Fruit fly (Drosophila melanogaster) whole organism, embryonic: ENCODE measurements around the gene CG2278.

Source experiments
- CG10321 ChIP-seq: fragments of 200-800 bp; sonication (Bioruptor generic); IDR thresholded peaks from 2 replicates; pipeline ENCODE4 v1.3.6; 2022; ENCODE audit warnings: missing biosample characterization, missing genetic modification characterization
- CG11695 ChIP-seq: fragments of 200-800 bp; sonication (Bioruptor generic); IDR thresholded peaks from 3 replicates; pipeline ENCODE4 v1.3.6; 2022; ENCODE audit warnings: missing biosample characterization, missing genetic modification characterization
- CG12659 ChIP-seq: fragments of 200-800 bp; sonication (Bioruptor generic); optimal IDR thresholded peaks from 3 replicates; lab custom pipeline; 2017; ENCODE audit warnings: mild to moderate bottlenecking, missing biosample characterization, missing genetic modification reagents, missing genetic modification characterization
- CG12744 ChIP-seq: fragments of 200-800 bp; sonication (Bioruptor generic); optimal IDR thresholded peaks from 2 replicates; lab custom pipeline; 2016; ENCODE audit warnings: missing biosample characterization, missing genetic modification characterization
- CG12942 ChIP-seq: fragments of 200-800 bp; sonication (Bioruptor generic); optimal IDR thresholded peaks from 3 replicates; lab custom pipeline; 2016; ENCODE audit warnings: missing biosample characterization, missing genetic modification characterization
- CG14667 ChIP-seq: fragments of 200-800 bp; sonication (Bioruptor generic); IDR thresholded peaks from 2 replicates; pipeline ENCODE4 v1.3.6; 2022; ENCODE audit warnings: missing biosample characterization, missing genetic modification characterization
- CG15514 ChIP-seq: fragments of 200-800 bp; sonication (Bioruptor generic); optimal IDR thresholded peaks from 3 replicates; lab custom pipeline; 2017; ENCODE audit warnings: missing biosample characterization, missing genetic modification characterization, mild to moderate bottlenecking, moderate library complexity, missing genetic modification reagents
- CG17328 ChIP-seq: fragments of 200-800 bp; sonication (Bioruptor generic); IDR thresholded peaks from 2 replicates; pipeline ENCODE4 v1.3.6; 2022; ENCODE audit warnings: missing biosample characterization, missing genetic modification characterization
- CG17359 ChIP-seq: fragments of 200-800 bp; sonication (Bioruptor generic); optimal IDR thresholded peaks from 3 replicates; lab custom pipeline; 2018; ENCODE audit warnings: missing biosample characterization, mild to moderate bottlenecking, missing genetic modification characterization, moderate library complexity
- CG17802 ChIP-seq: fragments of 200-800 bp; sonication (Bioruptor generic); optimal IDR thresholded peaks from 2 replicates; lab custom pipeline; 2018; ENCODE audit warnings: missing biosample characterization, mild to moderate bottlenecking, missing genetic modification characterization, moderate library complexity
- CG3726 ChIP-seq: fragments of 200-800 bp; sonication (Bioruptor generic); IDR thresholded peaks from 3 replicates; pipeline ENCODE4, ENCODE4 v1.3.6; 2022; ENCODE audit warnings: missing biosample characterization, missing genetic modification characterization
- CG43689 ChIP-seq: fragments of 200-800 bp; sonication (Bioruptor generic); IDR thresholded peaks from 2 replicates; pipeline ENCODE4 v1.3.6; 2022; ENCODE audit warnings: missing biosample characterization, missing genetic modification characterization
- CG4820 ChIP-seq: fragments of 200-800 bp; sonication (Bioruptor generic); optimal IDR thresholded peaks from 3 replicates; lab custom pipeline; 2016; ENCODE audit warnings: missing biosample characterization, missing genetic modification characterization
- CG4854 ChIP-seq: fragments of 200-800 bp; sonication (Bioruptor generic); optimal IDR thresholded peaks from 2 replicates; lab custom pipeline; 2016; ENCODE audit warnings: missing biosample characterization, missing genetic modification characterization, inconsistent platforms
- CG7987 ChIP-seq: fragments of 200-800 bp; sonication (Bioruptor generic); optimal IDR thresholded peaks from 2 replicates; lab custom pipeline; 2018; ENCODE audit warnings: missing biosample characterization, mild to moderate bottlenecking, missing genetic modification characterization, moderate library complexity
- CG8359 ChIP-seq: fragments of 200-800 bp; sonication (Bioruptor generic); optimal IDR thresholded peaks from 2 replicates; lab custom pipeline; 2017; ENCODE audit warnings: missing biosample characterization, mild to moderate bottlenecking, missing genetic modification characterization, borderline replicate concordance
- CG9727 ChIP-seq: fragments of 200-800 bp; sonication (Bioruptor generic); optimal IDR thresholded peaks from 3 replicates; lab custom pipeline; 2017; ENCODE audit warnings: missing biosample characterization, mild to moderate bottlenecking, missing genetic modification characterization
- CG9797 ChIP-seq: fragments of 200-800 bp; sonication (Bioruptor generic); optimal IDR thresholded peaks from 3 replicates; lab custom pipeline; 2018; ENCODE audit warnings: missing biosample characterization, mild to moderate bottlenecking, missing genetic modification characterization
- CG9876 ChIP-seq: fragments of 200-800 bp; sonication (Bioruptor generic); optimal IDR thresholded peaks from 2 replicates; lab custom pipeline; 2016; ENCODE audit warnings: missing biosample characterization, missing genetic modification characterization
- Chrac-16 ChIP-seq: fragments of 200-800 bp; sonication (Bioruptor generic); optimal IDR thresholded peaks from 3 replicates; lab custom pipeline; 2016; ENCODE audit warnings: missing biosample characterization, missing genetic modification characterization
- ERR ChIP-seq: fragments of 200-800 bp; sonication (Bioruptor generic); optimal IDR thresholded peaks from 2 replicates; lab custom pipeline; 2016; ENCODE audit warnings: missing biosample characterization, missing genetic modification characterization
- Fer2 ChIP-seq: fragments of 200-800 bp; sonication (Bioruptor generic); optimal IDR thresholded peaks from 2 replicates; lab custom pipeline; 2018; ENCODE audit warnings: missing biosample characterization, mild to moderate bottlenecking, missing genetic modification characterization, moderate library complexity
- Gug ChIP-seq: fragments of 200-800 bp; sonication (Bioruptor generic); IDR thresholded peaks from 4 replicates; pipeline ENCODE4 v1.3.6; 2022; ENCODE audit warnings: missing biosample characterization, missing genetic modification characterization
- HLH54F ChIP-seq: fragments of 200-800 bp; sonication (Bioruptor generic); optimal IDR thresholded peaks from 3 replicates; lab custom pipeline; 2016; ENCODE audit warnings: missing biosample characterization, missing genetic modification characterization
- Hr39 ChIP-seq: fragments of >200 bp; optimal IDR thresholded peaks from 2 replicates; lab custom pipeline; 2017
- MBD-R2 ChIP-seq: fragments of 200-800 bp; sonication (Bioruptor generic); IDR thresholded peaks from 2 replicates; pipeline ENCODE4 v1.3.6; 2022; ENCODE audit warnings: missing biosample characterization, missing genetic modification characterization
- MTF-1 ChIP-seq: fragments of 200-800 bp; sonication (Bioruptor generic); optimal IDR thresholded peaks from 2 replicates; lab custom pipeline; 2018; ENCODE audit warnings: missing biosample characterization, mild to moderate bottlenecking, missing genetic modification characterization, borderline replicate concordance
- Rfx ChIP-seq: fragments of 200-800 bp; sonication (Bioruptor generic); IDR thresholded peaks from 2 replicates; pipeline ENCODE4 v1.3.6; 2022; ENCODE audit warnings: missing biosample characterization, missing genetic modification characterization
- aop ChIP-seq: fragments of 200-800 bp; sonication (Bioruptor generic); IDR thresholded peaks from 2 replicates; pipeline ENCODE4 v1.3.6; 2022; ENCODE audit warnings: missing biosample characterization, missing genetic modification characterization
- bcd ChIP-seq: fragments of 200-800 bp; sonication (Bioruptor generic); optimal IDR thresholded peaks from 2 replicates; lab custom pipeline; 2017; ENCODE audit warnings: missing biosample characterization, mild to moderate bottlenecking, missing genetic modification characterization
- cas ChIP-seq: fragments of 200-800 bp; sonication (Bioruptor generic); IDR thresholded peaks from 2 replicates; pipeline ENCODE4 v1.3.6; 2022; ENCODE audit warnings: missing biosample characterization, missing genetic modification characterization
- ci ChIP-seq: fragments of 200-800 bp; sonication (Bioruptor generic); IDR thresholded peaks from 3 replicates; pipeline ENCODE4 v1.3.6; 2022; ENCODE audit warnings: missing biosample characterization, missing genetic modification characterization
- crol ChIP-seq: fragments of 200-800 bp; sonication (Bioruptor generic); IDR thresholded peaks from 2 replicates; pipeline ENCODE4 v1.3.6; 2022; ENCODE audit warnings: missing biosample characterization, missing genetic modification characterization
- dm ChIP-seq: fragments of 200-800 bp; sonication (Bioruptor generic); optimal IDR thresholded peaks from 3 replicates; lab custom pipeline; 2016; ENCODE audit warnings: missing biosample characterization, missing genetic modification characterization
- en ChIP-seq: fragments of 200-800 bp; sonication (Bioruptor generic); optimal IDR thresholded peaks from 2 replicates; lab custom pipeline; 2016; ENCODE audit warnings: missing biosample characterization, missing genetic modification characterization
- ewg ChIP-seq: fragments of 200-800 bp; sonication (Bioruptor generic); optimal IDR thresholded peaks from 3 replicates; lab custom pipeline; 2017; ENCODE audit warnings: mild to moderate bottlenecking, missing biosample characterization, missing genetic modification reagents, missing genetic modification characterization
- exex ChIP-seq: fragments of 200-800 bp; sonication (Bioruptor generic); optimal IDR thresholded peaks from 4 replicates; lab custom pipeline; 2018; ENCODE audit warnings: missing biosample characterization, mild to moderate bottlenecking, missing genetic modification characterization, moderate library complexity
- gcm2 ChIP-seq: fragments of 200-800 bp; sonication (Bioruptor generic); optimal IDR thresholded peaks from 2 replicates; lab custom pipeline; 2016; ENCODE audit warnings: missing biosample characterization, missing genetic modification characterization
- h ChIP-seq: fragments of >200 bp; optimal IDR thresholded peaks from 2 replicates; lab custom pipeline; 2017
- jumu ChIP-seq: fragments of 200-800 bp; sonication (Bioruptor generic); optimal IDR thresholded peaks from 3 replicates; lab custom pipeline; 2016; ENCODE audit warnings: missing biosample characterization, missing genetic modification characterization
- lilli ChIP-seq: fragments of 200-800 bp; sonication (Bioruptor generic); optimal IDR thresholded peaks from 3 replicates; lab custom pipeline; 2016; ENCODE audit warnings: missing biosample characterization, missing genetic modification characterization
- otp ChIP-seq: fragments of 200-800 bp; sonication (Bioruptor generic); IDR thresholded peaks from 3 replicates; pipeline ENCODE4, ENCODE4 v1.3.6; 2022; ENCODE audit warnings: missing biosample characterization, missing genetic modification characterization
- sens-2 ChIP-seq: fragments of 200-800 bp; sonication (Bioruptor generic); IDR thresholded peaks from 2 replicates; pipeline ENCODE4 v1.3.6; 2022; ENCODE audit warnings: missing biosample characterization, missing genetic modification characterization
- seq ChIP-seq: fragments of 200-800 bp; sonication (Bioruptor generic); IDR thresholded peaks from 2 replicates; pipeline ENCODE4 v1.3.6; 2022; ENCODE audit warnings: missing biosample characterization, missing genetic modification characterization
- shn ChIP-seq: fragments of 200-800 bp; sonication (Bioruptor generic); optimal IDR thresholded peaks from 3 replicates; lab custom pipeline; 2016; ENCODE audit warnings: missing biosample characterization, missing genetic modification characterization
- slbo ChIP-seq: fragments of 200-800 bp; sonication (Bioruptor generic); IDR thresholded peaks from 2 replicates; pipeline ENCODE4 v1.3.6; 2022; ENCODE audit warnings: missing biosample characterization, missing genetic modification characterization
- tap ChIP-seq: fragments of 200-800 bp; optimal IDR thresholded peaks from 3 replicates; lab custom pipeline; 2019; ENCODE audit warnings: missing biosample characterization, mild to moderate bottlenecking, missing genetic modification characterization, moderate library complexity
- tin ChIP-seq: fragments of 200-800 bp; sonication (Bioruptor generic); optimal IDR thresholded peaks from 3 replicates; lab custom pipeline; 2016; ENCODE audit warnings: missing biosample characterization, missing genetic modification characterization
- tll ChIP-seq, 2 experiments: fragments of 200-800 bp in 1 of 2; fragments of >200 bp in 1 of 2; sonication (Bioruptor generic) in 1 of 2; optimal IDR thresholded peaks; 2 replicates each; lab custom pipeline; 2017 to 2019; ENCODE audit warnings: missing biosample characterization in 2 of 2, missing genetic modification characterization in 2 of 2, mild to moderate bottlenecking in 1 of 2, moderate library complexity in 1 of 2
- ttk ChIP-seq: fragments of 200-800 bp; sonication (Bioruptor generic); IDR thresholded peaks from 2 replicates; pipeline ENCODE4 v2.1.2; 2022; ENCODE audit warnings: missing biosample characterization, missing genetic modification characterization
- vfl ChIP-seq: fragments of 200-800 bp; sonication (Bioruptor generic); optimal IDR thresholded peaks from 2 replicates; lab custom pipeline; 2016; ENCODE audit warnings: missing biosample characterization, missing genetic modification characterization
- zen ChIP-seq: fragments of 200-800 bp; sonication (Bioruptor generic); optimal IDR thresholded peaks from 3 replicates; lab custom pipeline; 2018; ENCODE audit warnings: missing biosample characterization, mild to moderate bottlenecking, missing genetic modification characterization, moderate library complexity

Gene CG2278

dm6 chrX:8145501-8146157 lies 24.4 kb downstream of the CG2278 start, which contains the start of the genes alpha-PheRS and CG2129 (continued):
- no peak for TF ChIP-seq CG7987 (GFP tag; lab: Kevin White, UChicago)
- TF ChIP-seq MBD-R2 (GFP tag; lab: Robert Waterston, UW), result peak; percentile 76; the same call in 1 of the 2 replicates
- no peak for TF ChIP-seq dm (GFP tag; lab: Kevin White, UChicago)
- TF ChIP-seq CG12744 (GFP tag; lab: Kevin White, UChicago), result no peak
- no peak for TF ChIP-seq CG12942 (GFP tag; lab: Kevin White, UChicago)
- no peak for TF ChIP-seq CG43689 (GFP tag; lab: Robert Waterston, UW)
- no peak for TF ChIP-seq Fer2 (tag; lab: Kevin White, UChicago)
- no peak for TF ChIP-seq otp (GFP tag; lab: Robert Waterston, UW)
- TF ChIP-seq ci (GFP tag; lab: Robert Waterston, UW), result no peak
- TF ChIP-seq shn (GFP tag; lab: Kevin White, UChicago), result no peak
- peak; percentile 6 for TF ChIP-seq HLH54F (GFP tag; lab: Kevin White, UChicago)
- TF ChIP-seq cas (GFP tag; lab: Robert Waterston, UW), result no peak
- TF ChIP-seq lilli, result peak; percentile 32
- no peak for TF ChIP-seq tll (GFP tag; optimal IDR thresholded peaks at IDR 0.05; lab: Kevin White, UChicago)
- no peak for TF ChIP-seq ewg (GFP tag; lab: Kevin White, UChicago)
- TF ChIP-seq CG17328 (GFP tag; lab: Robert Waterston, UW), result no peak
- no peak for TF ChIP-seq jumu
- TF ChIP-seq slbo (GFP tag; lab: Robert Waterston, UW), result peak; percentile 37
- no peak for TF ChIP-seq vfl (GFP tag; lab: Kevin White, UChicago)
- no peak for TF ChIP-seq seq (GFP tag; lab: Robert Waterston, UW)
- TF ChIP-seq CG10321 (GFP tag; lab: Robert Waterston, UW), result no peak
- TF ChIP-seq h, result no peak
- TF ChIP-seq gcm2 (GFP tag; lab: Kevin White, UChicago), result no peak
- no peak for TF ChIP-seq CG11695 (GFP tag; lab: Robert Waterston, UW)
- TF ChIP-seq CG15514 (GFP tag; lab: Kevin White, UChicago), result peak; percentile 96
- TF ChIP-seq CG14667, result no peak
- TF ChIP-seq Chrac-16 (GFP tag; lab: Kevin White, UChicago), result no peak
- TF ChIP-seq CG9797, result peak; percentile 17
- no peak for TF ChIP-seq sens-2 (GFP tag; lab: Robert Waterston, UW)
- no peak for TF ChIP-seq en (GFP tag; lab: Kevin White, UChicago)
- no peak for TF ChIP-seq Gug (GFP tag; lab: Robert Waterston, UW)
- no peak for TF ChIP-seq CG17359 (tag; lab: Kevin White, UChicago)
- TF ChIP-seq crol (GFP tag; lab: Robert Waterston, UW), result no peak
- no peak for TF ChIP-seq zen (tag; lab: Kevin White, UChicago)
- TF ChIP-seq exex, result no peak
- TF ChIP-seq ttk, result no peak
- TF ChIP-seq tin, result peak; percentile 29
- TF ChIP-seq CG9727, result no peak
- TF ChIP-seq CG9876 (GFP tag; lab: Kevin White, UChicago), result no peak
- TF ChIP-seq aop (GFP tag; lab: Robert Waterston, UW), result no peak
- TF ChIP-seq Rfx (GFP tag; lab: Robert Waterston, UW), result peak; percentile 46; the same call in 1 of the 2 replicates
- TF ChIP-seq Hr39 (lab: Kevin White, UChicago), result no peak
- no peak for TF ChIP-seq tap (tag; lab: Kevin White, UChicago)
- TF ChIP-seq CG8359, result no peak
- TF ChIP-seq CG3726, result no peak
- TF ChIP-seq ERR (GFP tag; lab: Kevin White, UChicago), result no peak
- TF ChIP-seq MTF-1 (GFP tag; lab: Kevin White, UChicago), result no peak
- TF ChIP-seq CG17802, result no peak
- TF ChIP-seq CG4820 (GFP tag; lab: Kevin White, UChicago), result no peak
- peak; percentile 13 for TF ChIP-seq CG12659 (GFP tag; lab: Kevin White, UChicago)
- TF ChIP-seq CG4854 (GFP tag; lab: Kevin White, UChicago), result no peak
- TF ChIP-seq bcd, result no peak
